Worm (Caenorhabditis elegans) whole organism, early embryonic: Measurements from ENCODE around the gene pde-2.
"Not testable (repeated sequence)": the region's sequence is repeated elsewhere in the genome, so short reads cannot be mapped to it uniquely, and the experiment has no call there.

ENCODE experiments used
- B0310.2 ChIP-seq: sonication (generic microtip); optimal IDR thresholded peaks from 2 replicates; lab custom pipeline; 2016; ENCODE audit warnings: mild to moderate bottlenecking, missing genetic modification characterization, missing compliant biosample characterization
- F13C5.2 ChIP-seq: sonication (generic microtip); optimal IDR thresholded peaks from 2 replicates; lab custom pipeline; 2017; ENCODE audit warnings: mild to moderate bottlenecking, missing genetic modification characterization, inconsistent platforms, missing compliant biosample characterization
- aly-1 ChIP-seq: sonication (generic microtip); optimal IDR thresholded peaks from 2 replicates; lab custom pipeline; 2016; ENCODE audit warnings: missing genetic modification characterization, missing compliant biosample characterization
- ama-1 ChIP-seq: fragments of 150-350 bp; optimal IDR thresholded peaks from 2 replicates; lab custom pipeline; 2014
- ceh-13 ChIP-seq: fragments of 200-800 bp; sonication (Bioruptor generic); optimal IDR thresholded peaks from 2 replicates; lab custom pipeline; 2018; ENCODE audit warnings: mild to moderate bottlenecking, missing genetic modification characterization, missing compliant biosample characterization
- ceh-36 ChIP-seq: sonication (generic microtip); optimal IDR thresholded peaks from 2 replicates; lab custom pipeline; 2016; ENCODE audit warnings: missing genetic modification characterization, inconsistent platforms, missing compliant biosample characterization
- ets-7 ChIP-seq: sonication (generic microtip); optimal IDR thresholded peaks from 2 replicates; lab custom pipeline; 2016; ENCODE audit warnings: missing genotype, missing genetic modification characterization, missing compliant biosample characterization
- flt-1 ChIP-seq: fragments of 200-800 bp; sonication (Bioruptor generic); IDR thresholded peaks from 2 replicates; pipeline ENCODE4 v1.3.6; 2022; ENCODE audit warnings: missing genetic modification characterization, missing compliant biosample characterization
- hmbx-1 ChIP-seq: sonication (generic microtip); optimal IDR thresholded peaks from 2 replicates; lab custom pipeline; 2016; ENCODE audit warnings: mild to moderate bottlenecking, missing genetic modification characterization, missing compliant biosample characterization
- hmg-4 ChIP-seq: fragments of 200-800 bp; sonication (Bioruptor generic); optimal IDR thresholded peaks from 2 replicates; lab custom pipeline; 2018; ENCODE audit warnings: mild to moderate bottlenecking, missing genetic modification characterization, missing compliant biosample characterization
- hnd-1 ChIP-seq: sonication (generic microtip); optimal IDR thresholded peaks from 2 replicates; lab custom pipeline; 2016; ENCODE audit warnings: missing genetic modification characterization, missing compliant biosample characterization
- pes-1 ChIP-seq: fragments of 200-800 bp; sonication (Bioruptor generic); IDR thresholded peaks from 2 replicates; pipeline ENCODE4 v1.3.6; 2022; ENCODE audit warnings: missing genetic modification reagents, missing genetic modification characterization, missing compliant biosample characterization
- scrt-1 ChIP-seq: fragments of 200-800 bp; sonication (Bioruptor generic); IDR thresholded peaks from 2 replicates; pipeline ENCODE4 v1.3.6; 2022; ENCODE audit warnings: missing genetic modification characterization, missing compliant biosample characterization
- sea-1 ChIP-seq: fragments of 200-800 bp; sonication (Bioruptor generic); conservative IDR thresholded peaks from 2 replicates; pipeline ENCODE4 v1.3.6; 2022; ENCODE audit warnings: missing genetic modification characterization, missing compliant biosample characterization
- tbx-11 ChIP-seq: fragments of 200-800 bp; sonication (Bioruptor generic); IDR thresholded peaks from 2 replicates; pipeline ENCODE4 v1.3.6; 2022; ENCODE audit warnings: missing genetic modification characterization, missing compliant biosample characterization
- tbx-37 ChIP-seq: fragments of 200-800 bp; sonication (Bioruptor generic); conservative IDR thresholded peaks from 2 replicates; pipeline ENCODE4 v1.3.6; 2022; ENCODE audit warnings: missing genetic modification reagents, missing genetic modification characterization, missing compliant biosample characterization
- tra-4 ChIP-seq: sonication (generic microtip); optimal IDR thresholded peaks from 2 replicates; lab custom pipeline; 2017; ENCODE audit warnings: missing genetic modification characterization, missing compliant biosample characterization

The pde-2 gene

ce11 chrIII:9007183-9007582, 25.5 kb upstream of the pde-2 start:
- TF ChIP-seq pes-1 (GFP tag; lab: Robert Waterston, UW) = no peak
- peak; percentile 22 for TF ChIP-seq hmg-4 (GFP tag; lab: Kevin White, UChicago)

- not testable (repeated sequence) for TF ChIP-seq ceh-13 (GFP tag; lab: Kevin White, UChicago); ceh-36 (tag; lab: Kevin White, UChicago); B0310.2 (tag; lab: Kevin White, UChicago)
Observed at ce11 chrIII:9005905-9006372, 24.2 kb upstream of the pde-2 start, which contains the start of gene rab-6.1. Gene rab-6.1 (minus strand): TSS chrIII:9005955.

- TF ChIP-seq hnd-1 (tag; lab: Kevin White, UChicago) (no peak), hmbx-1 (tag; lab: Kevin White, UChicago) (no peak), tra-4 (no peak), F13C5.2 (tag; lab: Kevin White, UChicago) (no peak), ets-7 (tag; lab: Kevin White, UChicago) (no peak), scrt-1 (GFP tag; lab: Robert Waterston, UW) (no peak)
Observed at ce11 chrIII:9004658-9005057, 23.0 kb upstream of the pde-2 start.

- no peak for TF ChIP-seq tra-4
- TF ChIP-seq tbx-37 = no peak
- TF ChIP-seq scrt-1 (GFP tag; lab: Robert Waterston, UW) = no peak
- no peak for TF ChIP-seq F13C5.2 (tag; lab: Kevin White, UChicago)
- no peak for TF ChIP-seq B0310.2 (tag; lab: Kevin White, UChicago)
- no peak for TF ChIP-seq hnd-1 (tag; lab: Kevin White, UChicago)
- no peak for TF ChIP-seq ceh-13 (GFP tag; lab: Kevin White, UChicago)
- TF ChIP-seq aly-1 = no peak
- no peak for TF ChIP-seq ets-7 (tag; lab: Kevin White, UChicago)
- TF ChIP-seq hmbx-1 (tag; lab: Kevin White, UChicago) = no peak
- TF ChIP-seq sea-1 = no peak
- no peak for TF ChIP-seq ama-1 (lab: Kevin White, UChicago)
- no peak for TF ChIP-seq ceh-36 (tag; lab: Kevin White, UChicago)
Observed at ce11 chrIII:9002545-9002944, 20.8 kb upstream of the pde-2 start, which contains the start of the genes F59B2.15 and zif-1. Gene F59B2.15 (minus strand): TSS chrIII:9002645. Gene zif-1 (plus strand): TSS chrIII:9002779.

- TF ChIP-seq B0310.2 (tag; lab: Kevin White, UChicago) (no peak), tbx-11 (no peak), ets-7 (tag; lab: Kevin White, UChicago) (no peak), ama-1 (lab: Kevin White, UChicago) (no peak), flt-1 (no peak), tra-4 (no peak), ceh-36 (tag; lab: Kevin White, UChicago) (no peak), hmg-4 (GFP tag; lab: Kevin White, UChicago) (no peak), F13C5.2 (tag; lab: Kevin White, UChicago) (no peak), pes-1 (GFP tag; lab: Robert Waterston, UW) (no peak)
Observed at ce11 chrIII:9001899-9002298, 20.2 kb upstream of the pde-2 start, which contains the start of gene rpn-6.2. Gene rpn-6.2 (minus strand): TSS chrIII:9001999.

ce11 chrIII:9001491-9001890, 19.8 kb upstream of the pde-2 start:
- no peak for TF ChIP-seq ceh-36 (tag; lab: Kevin White, UChicago)
- no peak for TF ChIP-seq pes-1 (GFP tag; lab: Robert Waterston, UW)
- TF ChIP-seq ets-7 (tag; lab: Kevin White, UChicago) = no peak
- TF ChIP-seq hnd-1 (tag; lab: Kevin White, UChicago) = no peak
- no peak for TF ChIP-seq F13C5.2 (tag; lab: Kevin White, UChicago)
- no peak for TF ChIP-seq tbx-11
- no peak for TF ChIP-seq tbx-37
- TF ChIP-seq hmg-4 (GFP tag; lab: Kevin White, UChicago) = no peak
- no peak for TF ChIP-seq scrt-1 (GFP tag; lab: Robert Waterston, UW)
- no peak for TF ChIP-seq ama-1 (lab: Kevin White, UChicago)
- no peak for TF ChIP-seq tra-4
- TF ChIP-seq flt-1 = no peak
- no peak for TF ChIP-seq aly-1
- TF ChIP-seq B0310.2 (tag; lab: Kevin White, UChicago) = no peak
- TF ChIP-seq hmbx-1 (tag; lab: Kevin White, UChicago) = no peak
- TF ChIP-seq sea-1 = no peak

- TF ChIP-seq ets-7 (tag; lab: Kevin White, UChicago) (no peak), aly-1 (no peak), B0310.2 (tag; lab: Kevin White, UChicago) (no peak), F13C5.2 (tag; lab: Kevin White, UChicago) (no peak), tbx-11 (no peak), hmg-4 (GFP tag; lab: Kevin White, UChicago) (no peak), ama-1 (lab: Kevin White, UChicago) (no peak), pes-1 (GFP tag; lab: Robert Waterston, UW) (no peak), ceh-36 (tag; lab: Kevin White, UChicago) (no peak), scrt-1 (GFP tag; lab: Robert Waterston, UW) (no peak)
Observed at ce11 chrIII:8999508-8999907, 17.8 kb upstream of the pde-2 start, which contains the start of gene F59B2.3. Gene F59B2.3 (minus strand): TSS chrIII:8999766.

- TF ChIP-seq aly-1 (no peak), F13C5.2 (tag; lab: Kevin White, UChicago) (no peak), ets-7 (tag; lab: Kevin White, UChicago) (no peak), scrt-1 (GFP tag; lab: Robert Waterston, UW) (no peak), hmg-4 (GFP tag; lab: Kevin White, UChicago) (no peak), B0310.2 (tag; lab: Kevin White, UChicago) (no peak), tra-4 (no peak), tbx-11 (no peak), flt-1 (no peak), hmbx-1 (tag; lab: Kevin White, UChicago) (no peak), tbx-37 (no peak), pes-1 (GFP tag; lab: Robert Waterston, UW) (no peak)
Observed at ce11 chrIII:8998884-8999283, 17.2 kb upstream of the pde-2 start.
